Worm (Caenorhabditis elegans) whole organism, late embryonic: ENCODE results near the gene alh-1.

Experiments used
- ceh-2 ChIP-seq: sonication (generic microtip); optimal IDR thresholded peaks from 2 replicates; lab custom pipeline; 2016; ENCODE audit warnings: missing genotype, missing genetic modification characterization, missing compliant biosample characterization
- elt-2 ChIP-seq: sonication (generic microtip); optimal IDR thresholded peaks from 2 replicates; lab custom pipeline; 2016; ENCODE audit warnings: missing genetic modification reagents, missing genetic modification characterization, missing compliant biosample characterization
- fkh-10 ChIP-seq: fragments of 150-350 bp; optimal IDR thresholded peaks from 2 replicates; lab custom pipeline; 2014; ENCODE audit warnings: missing biosample characterization, missing genetic modification reagents, missing genetic modification characterization
- hlh-30 ChIP-seq: sonication (generic microtip); optimal IDR thresholded peaks from 2 replicates; lab custom pipeline; 2017; ENCODE audit warnings: antibody characterized with exemption, missing genetic modification characterization, missing compliant biosample characterization; ENCODE audit not compliant: insufficient read depth
- rnt-1 ChIP-seq: sonication (generic microtip); optimal IDR thresholded peaks from 2 replicates; lab custom pipeline; 2016; ENCODE audit warnings: missing genetic modification characterization, missing compliant biosample characterization
- ztf-16 ChIP-seq: sonication (generic microtip); optimal IDR thresholded peaks from 2 replicates; lab custom pipeline; 2017; ENCODE audit warnings: missing genetic modification characterization, missing compliant biosample characterization

DNA sequence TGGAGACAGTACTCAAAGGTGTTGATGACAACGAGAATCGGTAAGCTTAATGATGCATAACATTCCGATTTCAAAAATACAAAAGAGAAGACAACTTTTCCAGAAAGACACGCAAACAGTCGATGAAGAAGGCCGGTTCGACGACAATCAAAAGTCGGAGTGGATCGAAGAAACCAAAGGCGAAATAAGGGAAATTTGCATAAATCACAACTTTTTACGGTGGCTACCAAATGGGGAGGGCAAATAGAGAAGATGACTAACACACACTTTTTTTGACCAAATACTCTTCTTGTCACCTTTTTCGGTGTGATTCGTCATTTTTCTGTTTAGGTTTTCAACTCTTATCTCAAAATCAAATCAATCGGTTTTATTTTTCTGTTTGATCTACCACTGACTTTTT is 41.4 kb upstream of the alh-1 start, which contains the start of gene C45G9.6:
- no peak for TF ChIP-seq ceh-2
- TF ChIP-seq elt-2: no peak
- TF ChIP-seq fkh-10 (GFP tag; lab: Kevin White, UChicago): no peak
- no peak for TF ChIP-seq rnt-1 (tag; lab: Kevin White, UChicago)
- no peak for TF ChIP-seq hlh-30 (tag; lab: Kevin White, UChicago)
- no peak for TF ChIP-seq ztf-16
